Fruit fly (Drosophila melanogaster) whole organism: ENCODE data around the gene CG17233.

ENCODE experiments used
- Dll ChIP-seq: fragments of >200 bp; optimal IDR thresholded peaks from 2 replicates; lab custom pipeline; 2017
- EcR ChIP-seq, 2 experiments: fragments of >200 bp; optimal IDR thresholded peaks; 2 replicates each; lab custom pipeline; 2017; ENCODE audit warnings: missing biosample characterization in 2 of 2, missing genetic modification characterization in 2 of 2, missing genetic modification reagents in 2 of 2

- TF ChIP-seq Dll (lab: Kevin White, UChicago), result no peak
- TF ChIP-seq EcR (GFP tag; optimal IDR thresholded peaks at IDR 0.05; lab: Kevin White, UChicago), result no peak
Observed at dm6 chr3L:20191848-20192247, 49.9 kb downstream of the CG17233 start.
